Worm (Caenorhabditis elegans) whole organism, midembryonic: ENCODE measurements around the gene nhr-9.

Source experiments
- T22C8.4 ChIP-seq: fragments of 200-800 bp; sonication (Bioruptor generic); IDR thresholded peaks from 2 replicates; pipeline ENCODE4 v1.3.6; 2022; ENCODE audit warnings: missing genetic modification characterization, missing compliant biosample characterization
- tab-1 ChIP-seq: fragments of 200-800 bp; sonication (Bioruptor generic); IDR thresholded peaks from 2 replicates; pipeline ENCODE4 v1.3.6; 2022; ENCODE audit warnings: missing genetic modification characterization, missing compliant biosample characterization

DNA sequence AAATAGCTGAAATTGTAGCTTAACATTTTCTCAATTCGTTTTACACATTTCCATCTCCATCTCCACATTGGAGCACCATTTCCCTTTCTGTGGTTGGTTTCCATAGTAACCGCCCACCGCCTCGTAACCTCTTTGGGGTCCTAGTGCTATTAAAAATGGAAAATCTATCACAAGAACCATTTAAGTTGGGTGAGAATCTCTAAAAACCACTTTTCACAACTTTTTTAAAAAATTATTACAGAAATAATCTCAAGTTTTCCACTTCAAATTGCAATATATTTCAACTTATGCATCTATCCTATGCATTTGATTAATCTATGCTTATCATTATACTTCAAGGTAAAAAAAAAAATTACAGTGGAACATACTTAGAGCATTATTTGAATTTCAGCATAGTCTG is 25.3 kb upstream of the nhr-9 start, which contains the start of gene tmem-17:
- TF ChIP-seq T22C8.4 (GFP tag; lab: Robert Waterston, UW) (no peak), tab-1 (GFP tag; lab: Robert Waterston, UW) (no peak)
